Worm (Caenorhabditis elegans): ENCODE results near the gene F29F11.20.

F29F11.20 gene

ce11 chrV:10684748-10685147 lies 3.0 kb upstream of the F29F11.20 start:
- TF ChIP-seq C16A3.4 (tag; optimal IDR thresholded peaks at IDR 0.05) (no peak), lin-14 (GFP tag; optimal IDR thresholded peaks at IDR 0.05) (peak; percentile 20), lsy-2 (tag; optimal IDR thresholded peaks at IDR 0.05) (no peak), mep-1 (tag; optimal IDR thresholded peaks at IDR 0.05) (no peak), fkh-8 (tag; optimal IDR thresholded peaks at IDR 0.05) (no peak), dpl-1 (GFP tag; optimal IDR thresholded peaks at IDR 0.05) (no peak), dsc-1 (tag; optimal IDR thresholded peaks at IDR 0.05) (peak; percentile 84), fkh-4 (tag; optimal IDR thresholded peaks at IDR 0.05; ENCODE audit: borderline replicate concordance) (peak; percentile 59), fkh-10 (GFP tag; optimal IDR thresholded peaks at IDR 0.05) (peak; percentile 41)

- TF ChIP-seq hlh-17 (GFP tag; optimal IDR thresholded peaks at IDR 0.05; ENCODE audit: borderline replicate concordance), result no peak
- TF ChIP-seq sox-4 (tag; optimal IDR thresholded peaks at IDR 0.05), result no peak
- TF ChIP-seq swsn-7 (tag; optimal IDR thresholded peaks at IDR 0.05), result no peak
- TF ChIP-seq skn-1 (tag; optimal IDR thresholded peaks at IDR 0.05), result peak; percentile 11
- no peak for TF ChIP-seq ceh-88 (GFP tag; IDR thresholded peaks at IDR 0.05)
- TF ChIP-seq tbx-2 (tag; optimal IDR thresholded peaks at IDR 0.05), result peak; percentile 12
- TF ChIP-seq mep-1 (tag; optimal IDR thresholded peaks at IDR 0.05), result no peak
- no peak for TF ChIP-seq mab-9 (GFP tag; IDR thresholded peaks at IDR 0.05)
- no peak for TF ChIP-seq efl-1 (optimal IDR thresholded peaks at IDR 0.05)
- no peak for TF ChIP-seq efl-1 (GFP tag; optimal IDR thresholded peaks at IDR 0.05 in 1 of 2)
- no peak for TF ChIP-seq hlh-4 (tag; optimal IDR thresholded peaks at IDR 0.05)
- TF ChIP-seq nhr-20 (tag; optimal IDR thresholded peaks at IDR 0.05), result peak; percentile 12
- TF ChIP-seq nhr-77 (tag; optimal IDR thresholded peaks at IDR 0.05), result peak; percentile 56
- TF ChIP-seq unc-86 (tag; optimal IDR thresholded peaks at IDR 0.05), result no peak
- TF ChIP-seq ztf-4 (tag; optimal IDR thresholded peaks at IDR 0.05), result no peak
- TF ChIP-seq lsy-2 (tag; optimal IDR thresholded peaks at IDR 0.05), result peak in 1 of 2 experiments; percentile 4
- TF ChIP-seq fkh-8 (tag; optimal IDR thresholded peaks at IDR 0.05), result no peak
- peak; percentile 36 for TF ChIP-seq lin-14 (GFP tag; optimal IDR thresholded peaks at IDR 0.05)
- TF ChIP-seq egl-27 (tag; optimal IDR thresholded peaks at IDR 0.05), result peak in 1 of 2 experiments; percentile 1
- no peak for TF ChIP-seq nhr-71 (tag; optimal IDR thresholded peaks at IDR 0.05)
- no peak for TF ChIP-seq blmp-1 (tag; optimal IDR thresholded peaks at IDR 0.05)
- no peak for TF ChIP-seq jun-1 (tag; optimal IDR thresholded peaks at IDR 0.05)
Observed at ce11 chrV:10691313-10691712, 3.6 kb downstream of the F29F11.20 start.

ce11 chrV:10693749-10694148 lies 6.0 kb downstream of the F29F11.20 start:
- TF ChIP-seq C16A3.4 (tag; optimal IDR thresholded peaks at IDR 0.05) (no peak), irx-1 (tag; optimal IDR thresholded peaks at IDR 0.05) (no peak), isw-1 (GFP tag; IDR thresholded peaks at IDR 0.05) (no peak), ceh-82 (tag; optimal IDR thresholded peaks at IDR 0.05) (no peak), elt-2 (tag; optimal IDR thresholded peaks at IDR 0.05) (peak; percentile 99), sptf-1 (tag; optimal IDR thresholded peaks at IDR 0.05) (no peak), lin-35 (GFP tag; optimal IDR thresholded peaks at IDR 0.05) (peak in 1 of 2 experiments; percentile 38), nhr-20 (tag; optimal IDR thresholded peaks at IDR 0.05) (peak; percentile 45), tlp-1 (tag; optimal IDR thresholded peaks at IDR 0.05) (peak; percentile 43), pqm-1 (tag; optimal IDR thresholded peaks at IDR 0.05) (peak; percentile 32), nhr-85 (tag) (no peak), C34B4.2 (tag; optimal IDR thresholded peaks at IDR 0.05) (no peak), ceh-88 (GFP tag; IDR thresholded peaks at IDR 0.05) (no peak), pag-3 (tag; optimal IDR thresholded peaks at IDR 0.05; ENCODE audit: borderline replicate concordance, insufficient read depth) (no peak), hlh-17 (GFP tag; optimal IDR thresholded peaks at IDR 0.05; ENCODE audit: borderline replicate concordance) (no peak), unc-86 (tag; optimal IDR thresholded peaks at IDR 0.05) (no peak), ceh-90 (tag; optimal IDR thresholded peaks at IDR 0.05) (no peak), fkh-4 (tag; optimal IDR thresholded peaks at IDR 0.05; ENCODE audit: borderline replicate concordance) (no peak), nhr-76 (tag; optimal IDR thresholded peaks at IDR 0.05) (no peak), efl-1 (optimal IDR thresholded peaks at IDR 0.05) (no peak), efl-1 (GFP tag; optimal IDR thresholded peaks at IDR 0.05 in 1 of 2) (peak in 1 of 2 experiments; percentile 30), dpl-1 (GFP tag; optimal IDR thresholded peaks at IDR 0.05) (no peak), unc-98 (GFP tag; IDR thresholded peaks at IDR 0.05) (no peak), lin-14 (GFP tag; optimal IDR thresholded peaks at IDR 0.05) (peak; percentile 31), mef-2 (tag; optimal IDR thresholded peaks at IDR 0.05) (no peak), mab-9 (GFP tag; IDR thresholded peaks at IDR 0.05) (no peak), ztf-4 (tag; optimal IDR thresholded peaks at IDR 0.05) (no peak), snpc-4 (tag; optimal IDR thresholded peaks at IDR 0.05) (no peak), nhr-71 (tag; optimal IDR thresholded peaks at IDR 0.05) (peak; percentile 47), lsy-2 (tag; optimal IDR thresholded peaks at IDR 0.05) (peak in 1 of 2 experiments; percentile 1), aha-1 (tag; optimal IDR thresholded peaks at IDR 0.05) (no peak), jun-1 (tag; optimal IDR thresholded peaks at IDR 0.05) (peak; percentile 37), nhr-11 (tag; optimal IDR thresholded peaks at IDR 0.05) (no peak)

Measured in whole organism, L1 larva.